Fruit fly (Drosophila melanogaster): ENCODE measurements around the gene Ssdp.
A peak's percentile ranks its signal among the peaks of the same experiment; 100 is the strongest.

Ssdp gene

dm6 chr3R:18166261-18166720 lies 33.1 kb downstream of the Ssdp start (continued):
- TF ChIP-seq CG10543 (GFP tag; optimal IDR thresholded peaks at IDR 0.05): peak; percentile 40
- TF ChIP-seq Abd-B (GFP tag; optimal IDR thresholded peaks at IDR 0.05): no peak
- TF ChIP-seq CG1529 (GFP tag; optimal IDR thresholded peaks at IDR 0.05): no peak
- TF ChIP-seq stc (GFP tag; IDR thresholded peaks at IDR 0.05): no peak
- TF ChIP-seq yki (optimal IDR thresholded peaks at IDR 0.05): no peak
- TF ChIP-seq nerfin-1 (tag; optimal IDR thresholded peaks at IDR 0.05): peak; percentile 79
- peak; percentile 10 for TF ChIP-seq Fer1 (GFP tag; optimal IDR thresholded peaks at IDR 0.05)
- TF ChIP-seq CG8478 (optimal IDR thresholded peaks at IDR 0.05): no peak
- peak; percentile 27; the same call in 1 of the 2 replicates for TF ChIP-seq hbn (GFP tag; IDR thresholded peaks at IDR 0.05; ENCODE audit: partially characterized antibody)
- TF ChIP-seq sim (GFP tag; IDR thresholded peaks at IDR 0.05): no peak
- TF ChIP-seq Sry-δ (GFP tag; optimal IDR thresholded peaks at IDR 0.05): peak; percentile 31
- TF ChIP-seq CG16863 (GFP tag; optimal IDR thresholded peaks at IDR 0.05): no peak
- no peak for TF ChIP-seq CG8359 (GFP tag; optimal IDR thresholded peaks at IDR 0.05; ENCODE audit: borderline replicate concordance)
- no peak for TF ChIP-seq Scr (GFP tag; IDR thresholded peaks at IDR 0.05; ENCODE audit: partially characterized antibody)
- no peak for TF ChIP-seq CG1603 (tag; optimal IDR thresholded peaks at IDR 0.05)
- TF ChIP-seq CG18262 (tag; optimal IDR thresholded peaks at IDR 0.05): no peak
- peak; percentile 29; the same call in 1 of the 3 replicates for TF ChIP-seq ci (GFP tag; IDR thresholded peaks at IDR 0.05)
- TF ChIP-seq CG6272 (GFP tag; IDR thresholded peaks at IDR 0.05): no peak
- peak; percentile 51 for TF ChIP-seq MESR4 (GFP tag; optimal IDR thresholded peaks at IDR 0.05)
- peak; percentile 16 for TF ChIP-seq CG12659 (GFP tag; optimal IDR thresholded peaks at IDR 0.05)
- TF ChIP-seq pfk (GFP tag; optimal IDR thresholded peaks at IDR 0.05): no peak
- no peak for TF ChIP-seq prd (optimal IDR thresholded peaks at IDR 0.05)
- TF ChIP-seq prd (GFP tag; IDR thresholded peaks at IDR 0.05): peak; percentile 10; the same call in 1 of the 3 replicates
- TF ChIP-seq CG15514 (GFP tag; optimal IDR thresholded peaks at IDR 0.05): peak; percentile 18
- peak; percentile 15 for TF ChIP-seq Six4 (GFP tag; optimal IDR thresholded peaks at IDR 0.05)
- TF ChIP-seq CG17568 (GFP tag; optimal IDR thresholded peaks at IDR 0.05): no peak
- TF ChIP-seq Med (GFP tag): peak; percentile 73
- TF ChIP-seq YL-1 (GFP tag; optimal IDR thresholded peaks at IDR 0.05): peak; percentile 59
- no peak for TF ChIP-seq Doc2 (GFP tag; IDR thresholded peaks at IDR 0.05)
- no peak for TF ChIP-seq luna (GFP tag; optimal IDR thresholded peaks at IDR 0.05)
- no peak for TF ChIP-seq cas (GFP tag; IDR thresholded peaks at IDR 0.05)
- peak; percentile 29 for TF ChIP-seq mam (GFP tag; optimal IDR thresholded peaks at IDR 0.05)
- peak; percentile 29 for TF ChIP-seq stwl (tag; optimal IDR thresholded peaks at IDR 0.05)
- TF ChIP-seq CG13287 (GFP tag; IDR thresholded peaks at IDR 0.05; ENCODE audit: partially characterized antibody): peak; percentile 18
- no peak for TF ChIP-seq Dbx (GFP tag; IDR thresholded peaks at IDR 0.05)
- TF ChIP-seq chinmo (GFP tag; IDR thresholded peaks at IDR 0.05; ENCODE audit: partially characterized antibody): peak; percentile 94
- no peak for TF ChIP-seq Hand (GFP tag; optimal IDR thresholded peaks at IDR 0.05)
- TF ChIP-seq tin (GFP tag; optimal IDR thresholded peaks at IDR 0.05): peak; percentile 8
- TF ChIP-seq CG11247 (GFP tag; IDR thresholded peaks at IDR 0.05): no peak
- no peak for TF ChIP-seq ash1 (GFP tag; optimal IDR thresholded peaks at IDR 0.05)
- no peak for TF ChIP-seq Chrac-16 (GFP tag; optimal IDR thresholded peaks at IDR 0.05)
- no peak for TF ChIP-seq kni (GFP tag; optimal IDR thresholded peaks at IDR 0.05)
- TF ChIP-seq row (GFP tag; IDR thresholded peaks at IDR 0.05): peak; percentile 55; the same call in 2 of the 3 replicates
- TF ChIP-seq Elba2 (GFP tag; optimal IDR thresholded peaks at IDR 0.05): no peak
- no peak for TF ChIP-seq ken (GFP tag; IDR thresholded peaks at IDR 0.05)
- TF ChIP-seq CG12391 (tag; optimal IDR thresholded peaks at IDR 0.05): no peak
- TF ChIP-seq CG9215 (GFP tag; IDR thresholded peaks at IDR 0.05): no peak
- TF ChIP-seq Nf-YC (tag; optimal IDR thresholded peaks at IDR 0.05): peak; percentile 27
- TF ChIP-seq eyg (GFP tag; optimal IDR thresholded peaks at IDR 0.05): no peak
- TF ChIP-seq slp2 (GFP tag; optimal IDR thresholded peaks at IDR 0.05): no peak
- no peak for TF ChIP-seq Camta (GFP tag; optimal IDR thresholded peaks at IDR 0.05)
- peak; percentile 24 for TF ChIP-seq CG2712 (tag; optimal IDR thresholded peaks at IDR 0.05)

Measured in whole organism, embryonic.